Fruit fly (Drosophila melanogaster): Measurements from ENCODE around the gene CG5274.

CG5274 gene

dm6 chr3L:20427449-20427848 is at the start of gene CG5274:
Gene CG5274 (minus strand): TSS chr3L:20427666.
- TF ChIP-seq Hr3 (GFP tag; optimal IDR thresholded peaks at IDR 0.05) (no peak), sna (GFP tag; IDR thresholded peaks at IDR 0.05; ENCODE audit: partially characterized antibody) (0 out of 2 replicates have a peak, but pooled peaks have one; percentile 26), Myb (GFP tag; optimal IDR thresholded peaks at IDR 0.05) (peak; percentile 62), Deaf1 (tag; optimal IDR thresholded peaks at IDR 0.05) (no peak), Dip2 (GFP tag; IDR thresholded peaks at IDR 0.05) (no peak), pzg (GFP tag; optimal IDR thresholded peaks at IDR 0.05) (peak; percentile 51), bcd (GFP tag; optimal IDR thresholded peaks at IDR 0.05) (no peak), amos (GFP tag; IDR thresholded peaks at IDR 0.05; ENCODE audit: partially characterized antibody) (peak; percentile 58; the same call in 1 of the 2 replicates), Sox100B (GFP tag; optimal IDR thresholded peaks at IDR 0.05) (no peak), CG13287 (GFP tag; IDR thresholded peaks at IDR 0.05; ENCODE audit: partially characterized antibody) (peak; percentile 60; the same call in 1 of the 2 replicates), CG7963 (GFP tag; IDR thresholded peaks at IDR 0.05; ENCODE audit: partially characterized antibody) (no peak), Dp (GFP tag; optimal IDR thresholded peaks at IDR 0.05) (peak; percentile 53), twi (tag; optimal IDR thresholded peaks at IDR 0.05) (no peak), CG8765 (GFP tag; IDR thresholded peaks at IDR 0.05) (no peak), Scr (GFP tag; IDR thresholded peaks at IDR 0.05; ENCODE audit: partially characterized antibody) (peak; percentile 42), Med (GFP tag) (peak; percentile 13), CG9797 (GFP tag; optimal IDR thresholded peaks at IDR 0.05) (peak; percentile 47), CG34224 (GFP tag; IDR thresholded peaks at IDR 0.05; ENCODE audit: partially characterized antibody) (peak; percentile 62), bowl (GFP tag; IDR thresholded peaks at IDR 0.05) (no peak), trem (tag; optimal IDR thresholded peaks at IDR 0.05) (peak; percentile 23), CG7987 (GFP tag; optimal IDR thresholded peaks at IDR 0.05) (no peak), Doc3 (GFP tag; IDR thresholded peaks at IDR 0.05; ENCODE audit: partially characterized antibody) (peak; percentile 30; the same call in 1 of the 3 replicates), gfzf (GFP tag; optimal IDR thresholded peaks at IDR 0.05) (peak; percentile 52), inv (GFP tag; IDR thresholded peaks at IDR 0.05; ENCODE audit: partially characterized antibody) (no peak), Dbx (GFP tag; IDR thresholded peaks at IDR 0.05) (no peak), bbx (GFP tag; IDR thresholded peaks at IDR 0.05; ENCODE audit: partially characterized antibody) (peak; percentile 52; the same call in 1 of the 2 replicates), nerfin-1 (tag; optimal IDR thresholded peaks at IDR 0.05) (peak; percentile 33), hbn (GFP tag; IDR thresholded peaks at IDR 0.05; ENCODE audit: partially characterized antibody) (peak; percentile 27; the same call in 1 of the 2 replicates), MBD-R2 (GFP tag; IDR thresholded peaks at IDR 0.05) (peak; percentile 66), HLHmδ (GFP tag; optimal IDR thresholded peaks at IDR 0.05) (no peak), E2f2 (GFP tag; IDR thresholded peaks at IDR 0.05) (peak; percentile 57), repo (GFP tag; optimal IDR thresholded peaks at IDR 0.05) (no peak), Camta (GFP tag; optimal IDR thresholded peaks at IDR 0.05) (no peak), Dll (GFP tag; IDR thresholded peaks at IDR 0.05; ENCODE audit: partially characterized antibody) (0 out of 4 replicates have a peak, but pooled peaks have one; percentile 37), BEAF-32 (GFP tag; optimal IDR thresholded peaks at IDR 0.05) (peak; percentile 49), CG10565 (GFP tag; optimal IDR thresholded peaks at IDR 0.05) (no peak), Hsf (GFP tag; optimal IDR thresholded peaks at IDR 0.05) (no peak), CG12391 (tag; optimal IDR thresholded peaks at IDR 0.05) (no peak), Sry-δ (GFP tag; optimal IDR thresholded peaks at IDR 0.05) (peak; percentile 79), CG6854 (GFP tag; optimal IDR thresholded peaks at IDR 0.05) (no peak), CG9727 (GFP tag; optimal IDR thresholded peaks at IDR 0.05) (no peak), Dref (GFP tag; IDR thresholded peaks at IDR 0.05) (peak; percentile 73), D19A (tag; optimal IDR thresholded peaks at IDR 0.05) (no peak), YL-1 (GFP tag; optimal IDR thresholded peaks at IDR 0.05) (peak; percentile 40), slbo (GFP tag; IDR thresholded peaks at IDR 0.05) (no peak), CG13424 (tag; optimal IDR thresholded peaks at IDR 0.05) (no peak), CG7372 (GFP tag; IDR thresholded peaks at IDR 0.05) (no peak), cad (GFP tag; optimal IDR thresholded peaks at IDR 0.05) (no peak), CG6791 (GFP tag; IDR thresholded peaks at IDR 0.05; ENCODE audit: partially characterized antibody) (peak; percentile 70)

Data from whole organism, embryonic.